Worm (Caenorhabditis elegans) whole organism, L3 larva: Measurements from ENCODE around the gene pitr-4.
A peak's percentile ranks its signal among the peaks of the same experiment; 100 is the strongest.

ENCODE experiments used
- ama-1 ChIP-seq: fragments of 150-350 bp; optimal IDR thresholded peaks from 2 replicates; lab custom pipeline; 2018
- ceh-16 ChIP-seq: sonication (generic microtip); optimal IDR thresholded peaks from 2 replicates; lab custom pipeline; 2017; ENCODE audit warnings: missing biosample characterization, missing genetic modification characterization
- ceh-28 ChIP-seq: fragments of 150-350 bp; optimal IDR thresholded peaks from 2 replicates; lab custom pipeline; 2014; ENCODE audit warnings: missing biosample characterization, missing genetic modification reagents, missing genetic modification characterization
- ceh-82 ChIP-seq: fragments of 150-350 bp; optimal IDR thresholded peaks from 2 replicates; lab custom pipeline; 2014; ENCODE audit warnings: missing biosample characterization, missing genetic modification characterization
- ceh-9 ChIP-seq: sonication (generic microtip); optimal IDR thresholded peaks from 2 replicates; lab custom pipeline; 2018; ENCODE audit warnings: missing biosample characterization, missing genetic modification characterization
- daf-12 ChIP-seq: fragments of 150-350 bp; optimal IDR thresholded peaks from 2 replicates; lab custom pipeline; 2014; ENCODE audit warnings: missing biosample characterization, missing genetic modification reagents, missing genetic modification characterization
- egl-27 ChIP-seq: sonication (generic microtip); optimal IDR thresholded peaks from 4 replicates; lab custom pipeline; 2017; ENCODE audit warnings: missing biosample characterization, missing genetic modification reagents, missing genetic modification characterization
- egl-5 ChIP-seq: fragments of 150-350 bp; optimal IDR thresholded peaks from 2 replicates; lab custom pipeline; 2017; ENCODE audit warnings: missing biosample characterization, missing genetic modification reagents, missing genetic modification characterization, inconsistent platforms
- elt-1 ChIP-seq: fragments of 150-350 bp; optimal IDR thresholded peaks from 2 replicates; lab custom pipeline; 2014; ENCODE audit warnings: missing biosample characterization, missing genetic modification characterization
- elt-2 ChIP-seq: sonication (generic microtip); optimal IDR thresholded peaks from 2 replicates; lab custom pipeline; 2016; ENCODE audit warnings: missing genetic modification reagents, mild to moderate bottlenecking, missing genetic modification characterization, missing compliant biosample characterization
- elt-3 ChIP-seq, 3 experiments: fragments of 150-350 bp in 1 of 3; sonication (generic microtip) in 2 of 3; optimal IDR thresholded peaks; 2 replicates in 2 of 3; 4 replicates in 1 of 3; lab custom pipeline; 2014 to 2017; ENCODE audit warnings: missing biosample characterization in 3 of 3, missing genetic modification characterization in 3 of 3
- fos-1 ChIP-seq: fragments of 150-350 bp; optimal IDR thresholded peaks from 2 replicates; lab custom pipeline; 2014; ENCODE audit warnings: missing biosample characterization, missing genetic modification characterization
- hmg-11 ChIP-seq: sonication (generic microtip); optimal IDR thresholded peaks from 2 replicates; lab custom pipeline; 2016; ENCODE audit warnings: missing genetic modification characterization, missing compliant biosample characterization
- lsy-12 ChIP-seq: sonication (generic microtip); optimal IDR thresholded peaks from 2 replicates; lab custom pipeline; 2016; ENCODE audit warnings: mild to moderate bottlenecking, missing genetic modification characterization, missing compliant biosample characterization
- mdl-1 ChIP-seq: fragments of 150-350 bp; optimal IDR thresholded peaks from 2 replicates; lab custom pipeline; 2014; ENCODE audit warnings: missing biosample characterization, missing genetic modification characterization
- mml-1 ChIP-seq: fragments of 150-350 bp; sonication (generic microtip); optimal IDR thresholded peaks from 3 replicates; lab custom pipeline; 2014; ENCODE audit warnings: missing biosample characterization, missing genetic modification characterization
- nfya-1 ChIP-seq: sonication (generic microtip); optimal IDR thresholded peaks from 2 replicates; lab custom pipeline; 2017; ENCODE audit warnings: missing genetic modification characterization, mild to moderate bottlenecking, missing compliant biosample characterization, antibody characterized with exemption, moderate library complexity; ENCODE audit not compliant: insufficient read depth
- nhr-11 ChIP-seq: fragments of 150-350 bp; optimal IDR thresholded peaks from 2 replicates; lab custom pipeline; 2014; ENCODE audit warnings: missing biosample characterization, missing genetic modification characterization
- nhr-12 ChIP-seq: fragments of 150-350 bp; optimal IDR thresholded peaks from 2 replicates; lab custom pipeline; 2014; ENCODE audit warnings: missing biosample characterization, missing genetic modification characterization
- nhr-23 ChIP-seq: fragments of 150-350 bp; optimal IDR thresholded peaks from 2 replicates; lab custom pipeline; 2014; ENCODE audit warnings: missing biosample characterization, missing genetic modification reagents, missing genetic modification characterization
- nhr-237 ChIP-seq: fragments of 150-350 bp; optimal IDR thresholded peaks from 2 replicates; lab custom pipeline; 2014; ENCODE audit warnings: missing biosample characterization, missing genetic modification characterization
- nhr-25 ChIP-seq: sonication (generic microtip); optimal IDR thresholded peaks from 2 replicates; lab custom pipeline; 2017; ENCODE audit warnings: missing biosample characterization, missing genetic modification characterization
- nhr-28 ChIP-seq: fragments of 150-350 bp; optimal IDR thresholded peaks from 2 replicates; lab custom pipeline; 2014; ENCODE audit warnings: missing biosample characterization, missing genetic modification characterization
- nhr-43 ChIP-seq: sonication (generic microtip); optimal IDR thresholded peaks from 2 replicates; lab custom pipeline; 2016; ENCODE audit warnings: mild to moderate bottlenecking, missing genetic modification characterization, missing compliant biosample characterization; ENCODE audit not compliant: poor library complexity, severe bottlenecking
- nhr-67 ChIP-seq: fragments of 150-350 bp; optimal IDR thresholded peaks from 2 replicates; lab custom pipeline; 2014; ENCODE audit warnings: missing biosample characterization, missing genetic modification characterization
- nhr-76 ChIP-seq: fragments of 150-350 bp; sonication (generic microtip); optimal IDR thresholded peaks from 5 replicates; lab custom pipeline; 2014; ENCODE audit warnings: missing biosample characterization, missing genetic modification characterization
- nhr-77 ChIP-seq: fragments of 150-350 bp; optimal IDR thresholded peaks from 2 replicates; lab custom pipeline; 2014; ENCODE audit warnings: missing biosample characterization, missing genetic modification characterization
- pha-4 ChIP-seq: fragments of 150-350 bp; optimal IDR thresholded peaks from 2 replicates; lab custom pipeline; 2014; ENCODE audit warnings: missing biosample characterization, missing genetic modification reagents, missing genetic modification characterization
- sea-2 ChIP-seq: fragments of 150-350 bp; sonication (generic microtip); optimal IDR thresholded peaks from 4 replicates; lab custom pipeline; 2014; ENCODE audit warnings: missing biosample characterization, missing genetic modification reagents, missing genetic modification characterization
- skn-1 ChIP-seq: fragments of 150-350 bp; optimal IDR thresholded peaks from 2 replicates; lab custom pipeline; 2014; ENCODE audit warnings: missing biosample characterization, missing genetic modification characterization
- snpc-4 ChIP-seq: fragments of 150-350 bp; optimal IDR thresholded peaks from 2 replicates; lab custom pipeline; 2014; ENCODE audit warnings: missing biosample characterization, missing genetic modification characterization
- tbx-2 ChIP-seq: sonication (generic microtip); optimal IDR thresholded peaks from 2 replicates; lab custom pipeline; 2016; ENCODE audit warnings: mild to moderate bottlenecking, missing genetic modification characterization, missing compliant biosample characterization
- unc-62 ChIP-seq: fragments of 150-350 bp; sonication (generic microtip); optimal IDR thresholded peaks from 4 replicates; lab custom pipeline; 2014; ENCODE audit warnings: missing biosample characterization, missing genetic modification reagents, missing genetic modification characterization
- ztf-4 ChIP-seq: fragments of 150-350 bp; optimal IDR thresholded peaks from 2 replicates; lab custom pipeline; 2014; ENCODE audit warnings: missing biosample characterization, missing genetic modification characterization

Gene pitr-4

DNA sequence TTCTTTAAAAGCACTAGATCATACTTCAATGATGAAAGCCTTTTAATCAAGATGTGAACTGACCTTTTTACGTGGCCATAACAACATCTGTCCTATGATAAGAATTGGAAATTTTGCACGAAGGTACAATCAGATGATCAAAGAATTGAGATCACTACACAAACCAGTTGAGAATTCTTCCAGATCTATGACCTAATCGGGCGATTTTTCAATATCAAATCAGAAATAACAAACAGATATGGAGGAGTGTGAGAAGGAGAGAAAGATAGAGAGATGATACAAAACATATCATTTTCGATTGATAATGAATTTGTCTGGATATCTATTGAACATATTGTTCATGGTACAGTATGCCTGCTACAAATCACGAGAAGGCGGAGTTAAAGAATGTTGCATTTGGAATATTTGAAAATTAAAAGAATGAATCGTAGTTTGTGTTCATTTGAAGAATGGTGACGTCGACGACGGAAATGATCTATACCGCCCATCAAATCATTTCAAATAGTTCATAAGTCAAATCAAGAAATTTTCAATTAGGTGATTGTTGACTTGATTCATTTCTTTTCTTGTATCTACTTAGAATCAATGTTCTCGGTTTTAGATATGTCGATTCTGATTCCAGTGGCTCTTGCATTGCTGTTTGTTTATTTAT lies 7.1 kb downstream of the pitr-4 start, which contains the start of gene cyp-29A4:
cyp-29A4 (plus strand) TSS at position 602 of the 652 bp plus-strand sequence.
- TF ChIP-seq nfya-1 (tag; lab: Kevin White, UChicago) = no peak
- no peak for TF ChIP-seq skn-1 (tag; lab: Kevin White, UChicago)
- TF ChIP-seq nhr-23 (tag; lab: Kevin White, UChicago) = peak; percentile 73
- no peak for TF ChIP-seq ama-1 (lab: Kevin White, UChicago)
- TF ChIP-seq nhr-28 (tag; lab: Kevin White, UChicago) = no peak
- no peak for TF ChIP-seq lsy-12 (tag; lab: Kevin White, UChicago)
- no peak for TF ChIP-seq nhr-67 (tag; lab: Kevin White, UChicago)
- no peak for TF ChIP-seq hmg-11 (tag; lab: Kevin White, UChicago)
- TF ChIP-seq sea-2 = no peak
- TF ChIP-seq nhr-77 = no peak
- no peak for TF ChIP-seq ceh-28
- TF ChIP-seq ceh-16 = no peak
- peak; percentile 74 for TF ChIP-seq nhr-43 (tag; lab: Kevin White, UChicago)
- TF ChIP-seq nhr-76 (tag; lab: Kevin White, UChicago) = no peak
- no peak for TF ChIP-seq tbx-2 (tag; lab: Kevin White, UChicago)
- no peak for TF ChIP-seq egl-27 (tag; lab: Kevin White, UChicago)
- no peak for TF ChIP-seq elt-2
- no peak for TF ChIP-seq nhr-237 (tag; lab: Kevin White, UChicago)
- no peak for TF ChIP-seq daf-12 (tag; lab: Kevin White, UChicago)
- TF ChIP-seq ceh-82 (tag; lab: Kevin White, UChicago) = no peak
- TF ChIP-seq egl-5 (tag; lab: Kevin White, UChicago) = no peak
- peak; percentile 28 to 93 (median 71) for TF ChIP-seq elt-3 (tag; optimal IDR thresholded peaks at IDR 0.05; lab: Kevin White, UChicago)
- no peak for TF ChIP-seq mml-1 (tag; lab: Kevin White, UChicago)
- no peak for TF ChIP-seq ceh-9
- no peak for TF ChIP-seq ztf-4 (tag; lab: Kevin White, UChicago)

DNA sequence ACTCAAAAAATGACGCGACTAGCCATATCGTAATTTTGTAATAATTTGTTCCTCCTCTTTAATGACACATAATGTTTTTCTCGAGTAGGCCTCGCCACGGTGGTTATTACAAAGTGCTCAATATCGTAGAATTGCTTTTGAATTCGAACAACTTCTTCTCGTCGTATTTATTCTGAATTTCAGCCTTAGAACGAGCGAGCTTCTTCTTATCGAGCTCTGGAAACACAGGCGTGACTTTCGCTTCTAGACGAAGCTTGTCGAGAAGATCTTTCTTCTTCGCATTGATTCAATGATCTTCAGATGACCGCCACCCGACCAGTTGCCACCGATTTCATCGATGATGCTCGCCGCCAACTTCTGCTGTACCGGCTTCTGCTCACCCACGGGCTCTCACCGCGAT lies 10.1 kb downstream of the pitr-4 start, which contains the start of gene T06E4.21:
T06E4.21 (plus strand) TSS at position 301 of the 400 bp plus-strand sequence.
- no peak for TF ChIP-seq ceh-9
- no peak for TF ChIP-seq hmg-11 (tag; lab: Kevin White, UChicago)
- no peak for TF ChIP-seq mdl-1 (tag; lab: Kevin White, UChicago)
- no peak for TF ChIP-seq pha-4 (tag; lab: Kevin White, UChicago)
- no peak for TF ChIP-seq ztf-4 (tag; lab: Kevin White, UChicago)
- TF ChIP-seq nhr-43 (tag; lab: Kevin White, UChicago) = no peak
- TF ChIP-seq tbx-2 (tag; lab: Kevin White, UChicago) = no peak
- TF ChIP-seq mml-1 (tag; lab: Kevin White, UChicago) = no peak
- TF ChIP-seq egl-27 (tag; lab: Kevin White, UChicago) = no peak
- TF ChIP-seq daf-12 (tag; lab: Kevin White, UChicago) = no peak
- TF ChIP-seq elt-2 = no peak
- no peak for TF ChIP-seq nfya-1 (tag; lab: Kevin White, UChicago)
- no peak for TF ChIP-seq unc-62 (GFP tag; lab: Kevin White, UChicago)
- no peak for TF ChIP-seq ceh-82 (tag; lab: Kevin White, UChicago)
- no peak for TF ChIP-seq elt-1 (tag; lab: Kevin White, UChicago)
- TF ChIP-seq nhr-23 (tag; lab: Kevin White, UChicago) = no peak
- no peak for TF ChIP-seq snpc-4 (tag; lab: Kevin White, UChicago)

DNA sequence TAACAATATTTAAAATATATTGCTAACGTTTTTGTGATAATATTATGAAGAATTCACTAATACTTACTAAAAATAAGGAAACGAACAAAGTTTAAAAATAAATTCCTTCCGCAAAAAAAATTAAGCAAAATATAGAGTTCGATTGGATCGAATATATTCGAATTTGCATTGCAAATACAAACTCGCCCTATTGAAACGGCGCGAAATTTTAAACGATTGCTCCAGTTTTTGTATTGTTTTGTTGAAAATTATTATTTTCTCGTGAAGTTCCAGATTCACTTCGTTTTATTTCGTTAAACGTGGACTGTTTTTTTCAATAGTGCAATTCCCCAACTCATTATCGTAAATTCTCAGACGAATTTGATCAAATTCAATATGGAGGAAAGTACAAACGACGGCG lies 15.9 kb downstream of the pitr-4 start, which contains the start of the genes atl-1 and hcp-2:
atl-1 (minus strand) TSS at position 89 of the 400 bp plus-strand sequence.
hcp-2 (plus strand) TSS at position 353 of the 400 bp plus-strand sequence.
- TF ChIP-seq nhr-11 = no peak
- no peak for TF ChIP-seq ceh-82 (tag; lab: Kevin White, UChicago)
- no peak for TF ChIP-seq fos-1 (tag; lab: Kevin White, UChicago)
- no peak for TF ChIP-seq elt-3 (tag; optimal IDR thresholded peaks at IDR 0.05; lab: Kevin White, UChicago)
- TF ChIP-seq nhr-12 (tag; lab: Kevin White, UChicago) = no peak
- TF ChIP-seq ztf-4 (tag; lab: Kevin White, UChicago) = no peak
- no peak for TF ChIP-seq skn-1 (tag; lab: Kevin White, UChicago)
- no peak for TF ChIP-seq nhr-23 (tag; lab: Kevin White, UChicago)

DNA sequence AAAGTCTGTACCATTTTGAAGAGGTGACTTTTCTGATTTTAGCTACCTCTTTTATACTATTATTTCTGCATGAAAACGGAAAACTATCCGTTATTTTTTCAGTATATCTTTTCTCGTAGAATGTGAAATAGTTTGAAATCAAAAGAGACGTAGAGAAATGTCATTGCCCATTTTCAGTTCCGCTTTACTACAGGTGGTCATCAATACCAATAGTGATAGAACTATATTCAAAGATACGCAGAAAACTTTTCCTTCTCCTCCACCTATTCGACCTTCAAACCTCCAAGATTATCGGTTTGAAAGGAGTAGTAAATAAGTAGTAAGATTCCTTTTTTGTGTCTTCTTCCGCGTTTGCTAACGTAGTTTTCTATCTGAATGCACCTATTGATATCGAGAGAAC lies 28.1 kb downstream of the pitr-4 start, which contains the start of gene col-147:
col-147 (minus strand) TSS at position 26 of the 400 bp plus-strand sequence.
- peak; percentile 39 for TF ChIP-seq nhr-25 (tag; lab: Kevin White, UChicago)
- TF ChIP-seq nhr-12 (tag; lab: Kevin White, UChicago) = no peak
- peak; percentile 44 for TF ChIP-seq nhr-23 (tag; lab: Kevin White, UChicago)
